Worm (Caenorhabditis elegans) whole organism, L4/young adult: ENCODE data around the gene T19C3.2.

ENCODE experiments used
- W03F9.2 ChIP-seq: fragments of 150-350 bp; optimal IDR thresholded peaks from 2 replicates; lab custom pipeline; 2014; ENCODE audit warnings: missing biosample characterization, missing genetic modification characterization
- dao-5 ChIP-seq: sonication (generic microtip); optimal IDR thresholded peaks from 2 replicates; lab custom pipeline; 2016; ENCODE audit warnings: missing genotype, missing genetic modification characterization, moderate library complexity, missing compliant biosample characterization
- him-1 ChIP-seq: sonication (generic microtip); optimal IDR thresholded peaks from 2 replicates; lab custom pipeline; 2016; ENCODE audit warnings: missing genotype, missing genetic modification reagents, missing genetic modification characterization, missing compliant biosample characterization

Gene T19C3.2

DNA sequence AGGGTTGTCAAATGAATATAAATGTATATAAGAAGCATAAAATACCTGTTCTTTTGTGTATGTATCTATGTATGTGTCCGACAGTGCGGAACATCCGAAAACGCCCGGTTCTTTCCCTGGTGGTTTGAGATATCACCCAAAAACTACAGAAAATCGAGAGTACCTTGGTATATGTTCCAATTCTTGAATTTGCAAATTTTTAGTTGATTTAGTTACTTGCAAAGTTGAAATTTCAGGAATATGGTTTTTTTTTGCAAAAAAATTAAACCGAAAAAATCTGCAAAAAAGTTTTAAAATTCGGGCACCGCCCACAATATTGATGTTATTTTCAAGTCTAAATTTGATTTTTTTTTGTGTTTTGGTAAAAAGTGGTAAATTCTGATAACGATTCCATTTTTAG is at the start of gene T19C3.2:
TSS of gene T19C3.2 (minus strand) at position 101 of the 400 bp plus-strand sequence.
- no peak for TF ChIP-seq W03F9.2 (tag; lab: Kevin White, UChicago)
- TF ChIP-seq him-1 = no peak
- TF ChIP-seq dao-5 (tag; lab: Kevin White, UChicago) = no peak

DNA sequence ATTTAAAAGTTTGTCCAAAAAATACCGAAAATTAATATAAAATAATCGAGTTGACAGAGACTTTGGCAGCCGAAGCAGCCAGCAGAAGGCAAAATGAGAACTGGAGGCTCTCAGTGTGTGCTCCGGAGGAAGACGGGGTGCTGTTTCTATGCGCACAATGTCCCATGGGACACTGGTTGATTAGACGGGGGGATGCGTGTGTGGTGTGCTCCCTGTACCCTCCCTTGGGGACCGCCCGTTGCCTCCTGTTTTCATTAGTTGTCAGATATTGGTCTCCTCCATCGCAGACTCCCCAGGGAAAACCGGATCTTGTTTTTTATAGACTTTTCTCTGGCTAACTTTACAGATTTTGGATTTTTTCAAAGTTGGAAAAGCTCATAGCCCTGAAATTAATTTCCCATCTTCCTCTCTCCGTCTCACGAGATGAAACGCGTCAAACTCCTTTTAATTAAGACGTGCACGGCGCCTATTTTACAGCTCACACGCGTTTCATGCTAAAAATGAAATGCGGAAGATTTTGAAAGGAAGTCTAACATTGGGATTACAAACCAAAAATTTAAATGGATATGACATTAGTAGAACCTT is 47.9 kb upstream of the T19C3.2 start, which contains the start of gene C09F5.3:
TSS of gene C09F5.3 (minus strand) at position 94 of the 585 bp plus-strand sequence.
- TF ChIP-seq W03F9.2 (tag; lab: Kevin White, UChicago) (no peak), him-1 (no peak), dao-5 (tag; lab: Kevin White, UChicago) (no peak)

DNA sequence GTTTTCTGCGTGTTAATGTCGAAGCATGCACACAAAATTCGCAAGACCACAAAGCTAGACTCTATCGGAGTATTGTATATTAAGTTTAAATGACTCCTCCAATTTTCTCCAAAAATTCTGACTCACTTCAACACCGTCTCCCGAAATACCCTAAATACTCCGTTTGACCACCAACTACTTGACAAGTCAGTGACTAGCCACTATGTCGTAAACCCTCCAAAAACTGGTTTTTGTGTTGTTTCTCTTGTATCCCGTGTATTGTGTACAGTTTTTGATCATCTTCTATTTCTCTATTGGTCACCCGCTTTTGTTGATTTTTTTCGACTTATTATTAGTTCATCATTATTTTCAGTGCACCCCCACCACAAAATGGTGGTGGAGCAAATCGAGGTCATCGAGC is 41.0 kb upstream of the T19C3.2 start, which contains the start of gene C09F5.1:
TSS of gene C09F5.1 (plus strand) at position 353 of the 400 bp plus-strand sequence.
- TF ChIP-seq W03F9.2 (tag; lab: Kevin White, UChicago) (no peak), dao-5 (tag; lab: Kevin White, UChicago) (no peak), him-1 (no peak)

DNA sequence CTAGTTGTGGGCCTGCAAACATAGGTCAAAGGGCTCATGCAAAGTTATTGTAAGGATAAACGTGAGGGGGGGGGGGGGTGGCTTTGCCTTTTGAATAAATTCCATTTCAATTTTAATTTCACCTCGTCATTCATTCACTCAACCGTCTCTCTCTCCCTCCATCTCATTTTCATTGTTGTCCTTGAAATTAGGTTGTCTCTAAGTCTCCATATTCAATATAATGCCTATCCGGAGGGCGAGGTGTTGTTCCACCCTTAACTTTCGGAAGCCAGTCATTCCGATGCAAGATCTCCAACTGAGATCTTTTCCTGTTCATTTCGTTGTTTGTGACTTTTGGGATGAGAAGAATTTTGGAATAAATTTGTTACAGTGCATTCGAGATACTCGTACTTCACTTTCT is 39.9 kb upstream of the T19C3.2 start:
- TF ChIP-seq dao-5 (tag; lab: Kevin White, UChicago) = no peak
- TF ChIP-seq W03F9.2 (tag; lab: Kevin White, UChicago) = no peak
- TF ChIP-seq him-1 = no peak

DNA sequence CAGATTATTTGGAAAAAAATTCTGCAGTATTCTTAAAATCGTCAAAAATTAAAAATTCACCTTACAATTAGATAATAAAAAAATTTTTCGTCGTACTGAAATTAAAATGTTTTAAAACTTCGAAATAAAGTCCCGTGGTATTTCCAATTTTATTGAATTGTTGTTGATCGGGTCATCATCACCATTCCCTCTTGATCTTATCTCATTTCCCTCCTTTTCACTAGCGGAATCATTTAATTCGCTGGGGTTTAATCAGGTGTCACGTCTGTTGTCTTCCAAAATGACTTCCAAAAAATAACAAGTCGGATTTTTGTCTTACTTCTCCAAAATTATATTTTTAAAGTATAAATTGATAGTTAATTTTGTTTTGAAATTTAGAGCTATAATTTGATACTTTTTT is 39.3 kb upstream of the T19C3.2 start:
- TF ChIP-seq dao-5 (tag; lab: Kevin White, UChicago) = no peak
- no peak for TF ChIP-seq W03F9.2 (tag; lab: Kevin White, UChicago)
- TF ChIP-seq him-1 = no peak

DNA sequence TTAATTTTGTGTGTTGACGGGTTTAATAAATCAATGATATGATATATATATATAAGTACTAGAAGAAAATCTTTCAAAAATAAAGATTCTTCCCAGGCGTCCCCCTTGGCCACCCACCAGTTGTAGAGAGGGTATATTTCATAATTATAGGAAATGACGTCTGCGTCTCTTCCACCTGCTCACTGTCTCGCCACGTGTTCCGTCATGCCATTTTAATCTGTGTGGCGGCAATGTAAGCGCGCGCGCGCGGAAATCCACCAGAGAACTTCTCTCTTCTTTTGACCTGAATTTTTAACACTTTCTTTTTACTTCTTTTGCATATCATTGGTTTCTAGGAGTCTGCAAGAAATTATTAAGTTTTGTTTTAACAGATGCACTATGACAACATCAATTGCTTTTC is 37.0 kb upstream of the T19C3.2 start:
- TF ChIP-seq him-1 = no peak
- TF ChIP-seq W03F9.2 (tag; lab: Kevin White, UChicago) = no peak
- TF ChIP-seq dao-5 (tag; lab: Kevin White, UChicago) = no peak

DNA sequence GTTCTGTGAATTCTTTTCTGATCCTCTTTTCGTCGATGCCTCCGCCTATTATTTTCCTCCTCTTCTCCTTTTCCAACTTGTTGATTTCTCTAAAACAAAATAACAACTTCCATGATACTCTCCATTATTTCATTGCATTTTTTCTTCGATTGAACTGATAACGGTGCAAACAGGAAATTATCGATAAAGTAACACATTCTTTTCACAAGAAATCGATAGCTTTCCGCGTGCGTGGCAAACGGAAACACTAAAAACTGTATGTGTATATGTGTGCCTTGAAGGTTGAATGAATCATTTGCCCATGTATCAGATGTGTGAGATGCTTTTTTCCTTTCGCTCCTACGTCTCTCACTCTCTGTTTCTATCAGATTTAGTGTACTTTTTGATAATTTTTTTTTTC is 34.2 kb upstream of the T19C3.2 start:
- TF ChIP-seq him-1 (no peak), dao-5 (tag; lab: Kevin White, UChicago) (no peak), W03F9.2 (tag; lab: Kevin White, UChicago) (no peak)

DNA sequence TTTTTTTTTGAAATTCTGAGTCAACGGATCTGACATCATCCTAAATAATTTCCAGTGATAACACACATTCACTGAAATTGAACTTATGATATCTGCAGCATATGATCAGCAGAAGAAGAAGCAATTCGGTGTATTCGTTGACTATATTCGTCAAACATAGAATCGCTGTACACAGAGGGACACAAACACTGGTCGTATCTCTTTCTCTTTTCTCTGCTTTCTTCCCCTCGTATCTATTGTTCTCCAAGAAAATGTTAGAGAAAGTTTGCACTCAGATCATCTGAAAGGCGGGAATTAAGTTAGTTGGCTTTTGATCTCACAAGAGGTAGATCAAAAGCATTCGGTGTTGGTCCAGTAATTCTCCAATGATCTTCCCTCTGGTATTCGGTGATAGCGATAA is 33.2 kb upstream of the T19C3.2 start:
- TF ChIP-seq him-1 (no peak), dao-5 (tag; lab: Kevin White, UChicago) (no peak), W03F9.2 (tag; lab: Kevin White, UChicago) (no peak)

DNA sequence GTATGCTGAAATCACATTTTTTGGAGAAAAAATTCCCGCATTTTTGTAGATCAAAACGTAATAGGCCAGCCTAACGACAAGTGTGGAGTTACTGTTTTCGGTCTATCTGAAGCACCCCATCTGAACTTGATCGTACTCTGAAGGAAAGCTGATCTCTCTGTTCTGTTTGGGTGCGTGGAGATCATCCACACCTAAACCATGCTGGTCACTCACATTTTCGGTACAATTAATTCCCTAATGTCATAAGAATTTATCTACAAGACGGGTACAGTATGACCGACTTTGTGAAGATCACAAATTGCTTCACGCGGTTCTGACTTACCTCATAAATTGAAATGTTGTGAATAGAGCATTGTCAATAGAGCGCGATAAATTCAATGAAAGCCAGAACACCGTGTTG is 32.6 kb upstream of the T19C3.2 start:
- TF ChIP-seq him-1 = no peak
- no peak for TF ChIP-seq W03F9.2 (tag; lab: Kevin White, UChicago)
- TF ChIP-seq dao-5 (tag; lab: Kevin White, UChicago) = no peak

DNA sequence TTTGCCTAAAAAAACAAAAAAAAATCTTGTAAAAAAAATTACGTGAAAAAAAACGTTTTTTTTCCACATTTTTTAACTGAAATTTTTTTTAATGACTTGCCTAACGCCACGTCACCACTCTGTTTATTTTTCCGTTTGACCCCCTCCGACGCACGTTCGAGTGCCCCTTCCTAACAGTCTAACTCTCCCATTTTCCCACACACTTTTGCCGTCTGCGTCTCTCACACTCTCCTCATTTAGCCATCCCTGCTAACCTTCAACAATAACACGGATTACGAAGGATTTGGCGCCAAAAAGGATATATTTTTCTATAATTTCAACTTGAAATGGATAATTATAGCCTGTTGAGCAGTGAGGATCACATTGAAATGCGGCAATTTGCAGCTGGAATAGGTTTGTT is 29.9 kb upstream of the T19C3.2 start:
- no peak for TF ChIP-seq W03F9.2 (tag; lab: Kevin White, UChicago)
- no peak for TF ChIP-seq dao-5 (tag; lab: Kevin White, UChicago)
- TF ChIP-seq him-1 = no peak

DNA sequence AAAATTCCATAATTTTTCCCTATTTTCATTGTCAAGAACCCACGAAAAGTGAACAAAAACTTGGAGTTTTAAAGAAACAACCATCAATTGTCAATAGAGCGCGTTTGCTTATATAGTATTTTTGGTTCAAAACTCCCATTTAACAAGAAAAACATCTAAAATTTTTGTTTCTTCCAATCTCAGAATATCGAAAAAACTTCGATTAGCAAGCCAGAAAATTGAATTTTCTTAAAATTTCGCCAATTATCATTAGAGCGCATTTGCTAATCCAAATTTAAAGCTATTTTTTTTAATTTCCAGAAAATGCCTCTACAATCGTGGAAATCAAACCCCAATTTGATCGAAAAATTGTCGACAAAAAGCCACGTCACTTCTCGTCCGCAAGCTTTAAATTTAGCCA is 29.1 kb upstream of the T19C3.2 start, which contains the start of gene orai-1:
TSS of gene orai-1 (plus strand) at position 301 of the 400 bp plus-strand sequence.
- TF ChIP-seq him-1 (no peak), W03F9.2 (tag; lab: Kevin White, UChicago) (no peak), dao-5 (tag; lab: Kevin White, UChicago) (no peak)

DNA sequence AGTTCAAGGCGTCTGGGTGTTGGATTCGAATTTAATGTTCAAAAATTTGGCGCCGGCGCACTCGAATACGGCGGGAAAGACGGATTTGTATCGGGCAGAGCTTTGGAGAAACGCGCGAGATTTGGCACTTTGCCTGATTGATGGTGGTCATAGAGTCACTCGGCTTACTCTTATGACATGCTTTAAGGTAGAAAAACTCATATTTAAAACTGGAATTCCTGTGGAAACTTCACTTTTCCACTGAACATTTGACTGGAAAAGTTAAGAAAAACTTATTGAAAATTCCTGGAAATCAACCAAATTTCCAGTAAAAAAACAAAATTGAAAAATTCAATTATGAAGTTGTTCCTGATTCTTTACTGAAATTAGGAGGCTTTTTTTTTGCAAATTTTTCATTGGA is 27.3 kb upstream of the T19C3.2 start:
- no peak for TF ChIP-seq him-1

DNA sequence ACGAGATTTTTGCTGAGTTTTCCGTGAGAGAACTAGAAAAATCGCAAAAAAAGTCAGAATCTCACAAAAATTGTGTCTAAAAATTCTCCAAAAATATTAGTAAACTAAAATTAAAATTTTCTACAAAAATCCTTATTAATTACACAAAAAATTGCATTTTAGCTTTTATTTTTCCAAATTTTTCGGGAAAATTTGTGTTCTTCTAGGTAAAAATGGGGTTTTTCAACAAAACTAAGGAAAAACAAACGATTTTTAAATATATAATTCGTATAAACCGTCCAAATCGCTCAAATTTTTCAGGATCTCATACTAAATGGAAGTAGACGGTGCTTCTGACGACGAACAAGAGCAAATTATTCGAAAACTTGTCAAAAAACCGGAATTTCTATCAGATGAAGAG is 24.4 kb upstream of the T19C3.2 start, which contains the start of gene W06E11.1:
TSS of gene W06E11.1 (plus strand) at position 301 of the 400 bp plus-strand sequence.
- no peak for TF ChIP-seq W03F9.2 (tag; lab: Kevin White, UChicago)
- no peak for TF ChIP-seq him-1
- no peak for TF ChIP-seq dao-5 (tag; lab: Kevin White, UChicago)

DNA sequence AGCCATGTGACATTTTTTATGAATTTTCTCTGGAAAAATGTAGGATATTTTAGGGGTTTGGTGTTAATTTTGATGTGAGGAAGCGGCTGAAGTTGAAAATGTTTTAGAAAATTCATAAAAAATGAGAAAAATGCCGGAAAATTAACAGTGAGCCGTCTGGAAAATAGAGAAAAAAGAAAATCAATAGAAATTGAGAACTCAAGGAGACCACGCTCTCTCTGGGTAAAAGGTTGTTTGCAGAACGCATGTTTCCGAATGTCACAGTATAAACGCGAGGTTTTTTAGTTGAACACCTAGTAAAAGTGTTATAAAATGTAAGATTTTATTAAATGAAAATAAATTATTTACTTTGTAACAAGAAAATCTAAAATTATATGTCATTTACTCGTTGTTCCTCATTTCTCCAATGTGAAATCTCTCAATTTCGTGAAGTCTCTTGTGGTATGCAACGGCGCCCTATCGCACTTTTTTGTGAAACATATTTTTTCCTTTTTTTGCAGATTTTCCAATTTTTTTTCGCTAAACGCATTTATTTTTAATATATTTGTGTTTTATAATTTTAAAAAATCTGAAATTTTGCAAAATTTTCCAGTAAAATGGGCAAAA is 22.9 kb upstream of the T19C3.2 start, which contains the start of the genes tag-266 and tag-267:
TSS of gene tag-266 (minus strand) at position 29 of the 606 bp plus-strand sequence.
TSS of gene tag-267 (plus strand) at position 593 of the 606 bp plus-strand sequence.
- no peak for TF ChIP-seq dao-5 (tag; lab: Kevin White, UChicago)
- TF ChIP-seq him-1 = no peak
- peak; percentile 76 for TF ChIP-seq W03F9.2 (tag; lab: Kevin White, UChicago)
